Fruit fly (Drosophila melanogaster) whole organism, embryonic: ENCODE measurements around the gene CG33489.
A peak's percentile ranks its signal among the peaks of the same experiment; 100 is the strongest.

ENCODE experiments used
- Aef1 ChIP-seq: fragments of 200-800 bp; sonication (Bioruptor generic); IDR thresholded peaks from 3 replicates; pipeline ENCODE4 v1.3.6; 2022; ENCODE audit warnings: missing biosample characterization, missing genetic modification characterization
- BEAF-32 ChIP-seq: fragments of 200-800 bp; sonication (Bioruptor generic); optimal IDR thresholded peaks from 3 replicates; lab custom pipeline; 2017; ENCODE audit warnings: missing biosample characterization, missing genetic modification characterization, mild to moderate bottlenecking, moderate library complexity, missing genetic modification reagents
- C15 ChIP-seq: fragments of 200-800 bp; sonication (Bioruptor generic); IDR thresholded peaks from 3 replicates; pipeline ENCODE4 v1.3.6; 2022; ENCODE audit warnings: missing biosample characterization, missing genetic modification characterization
- CG10462 ChIP-seq: fragments of 200-800 bp; sonication (Bioruptor generic); optimal IDR thresholded peaks from 2 replicates; lab custom pipeline; 2016; ENCODE audit warnings: missing biosample characterization, missing genetic modification characterization
- CG10654 ChIP-seq: fragments of 200-800 bp; sonication (Bioruptor generic); optimal IDR thresholded peaks from 2 replicates; lab custom pipeline; 2016; ENCODE audit warnings: missing biosample characterization, missing genetic modification characterization
- CG12071 ChIP-seq: fragments of 200-800 bp; sonication (Bioruptor generic); optimal IDR thresholded peaks from 3 replicates; lab custom pipeline; 2018; ENCODE audit warnings: missing biosample characterization, mild to moderate bottlenecking, missing genetic modification characterization
- CG12942 ChIP-seq: fragments of 200-800 bp; sonication (Bioruptor generic); optimal IDR thresholded peaks from 3 replicates; lab custom pipeline; 2016; ENCODE audit warnings: missing biosample characterization, missing genetic modification characterization
- CG15011 ChIP-seq: fragments of 200-800 bp; sonication (Bioruptor generic); optimal IDR thresholded peaks from 3 replicates; lab custom pipeline; 2018; ENCODE audit warnings: missing biosample characterization, mild to moderate bottlenecking, missing genetic modification characterization
- CG17612 ChIP-seq: fragments of 200-800 bp; sonication (Bioruptor generic); IDR thresholded peaks from 2 replicates; pipeline ENCODE4 v1.3.6; 2022; ENCODE audit warnings: missing biosample characterization, missing genetic modification characterization
- CG17912 ChIP-seq: fragments of 200-800 bp; sonication (Bioruptor generic); optimal IDR thresholded peaks from 2 replicates; lab custom pipeline; 2018; ENCODE audit warnings: missing biosample characterization, mild to moderate bottlenecking, missing genetic modification characterization
- CG2889 ChIP-seq: fragments of 200-800 bp; sonication (Bioruptor generic); IDR thresholded peaks from 3 replicates; pipeline ENCODE4 v1.3.6; 2022; ENCODE audit warnings: missing biosample characterization, missing genetic modification characterization
- CG3065 ChIP-seq: fragments of 200-800 bp; sonication (Bioruptor generic); optimal IDR thresholded peaks from 2 replicates; lab custom pipeline; 2016; ENCODE audit warnings: missing biosample characterization, missing genetic modification characterization
- CG5953 ChIP-seq: fragments of 200-800 bp; sonication (Bioruptor generic); IDR thresholded peaks from 2 replicates; pipeline ENCODE4 v1.3.6; 2022; ENCODE audit warnings: missing biosample characterization, missing genetic modification characterization
- CG6765 ChIP-seq: fragments of 200-800 bp; sonication (Bioruptor generic); optimal IDR thresholded peaks from 3 replicates; lab custom pipeline; 2017; ENCODE audit warnings: missing biosample characterization, mild to moderate bottlenecking, missing genetic modification characterization
- CG7839 ChIP-seq: fragments of 200-800 bp; sonication (Bioruptor generic); optimal IDR thresholded peaks from 3 replicates; lab custom pipeline; 2018; ENCODE audit warnings: missing biosample characterization, mild to moderate bottlenecking, missing genetic modification characterization, moderate library complexity
- CG7963 ChIP-seq: fragments of 200-800 bp; sonication (Bioruptor generic); IDR thresholded peaks from 3 replicates; pipeline ENCODE4 v1.3.6; 2022; ENCODE audit warnings: missing biosample characterization, missing genetic modification characterization; ENCODE audit not compliant: partially characterized antibody
- CG8478 ChIP-seq: fragments of >200 bp; optimal IDR thresholded peaks from 2 replicates; lab custom pipeline; 2018
- CG8765 ChIP-seq: fragments of 200-800 bp; sonication (Bioruptor generic); IDR thresholded peaks from 2 replicates; pipeline ENCODE4 v1.3.6; 2022; ENCODE audit warnings: missing biosample characterization, missing genetic modification characterization
- CG8944 ChIP-seq: fragments of 200-800 bp; sonication (Bioruptor generic); optimal IDR thresholded peaks from 3 replicates; lab custom pipeline; 2016; ENCODE audit warnings: missing biosample characterization, missing genetic modification characterization
- CG9437 ChIP-seq: fragments of 200-800 bp; sonication (Bioruptor generic); optimal IDR thresholded peaks from 2 replicates; lab custom pipeline; 2018; ENCODE audit warnings: missing biosample characterization, mild to moderate bottlenecking, missing genetic modification characterization
- CTCF ChIP-seq: fragments of 200-800 bp; sonication (Bioruptor generic); optimal IDR thresholded peaks from 2 replicates; lab custom pipeline; 2017; ENCODE audit warnings: missing biosample characterization, mild to moderate bottlenecking, missing genetic modification characterization, moderate library complexity
- CkIIα-i1 ChIP-seq: fragments of 200-800 bp; sonication (Bioruptor generic); IDR thresholded peaks from 2 replicates; pipeline ENCODE4 v1.3.6; 2022; ENCODE audit warnings: missing biosample characterization, missing genetic modification characterization
- CoRest ChIP-seq: fragments of 200-800 bp; sonication (Bioruptor generic); optimal IDR thresholded peaks from 3 replicates; lab custom pipeline; 2018; ENCODE audit warnings: missing biosample characterization, mild to moderate bottlenecking, missing genetic modification characterization, moderate library complexity
- Ets97D ChIP-seq: fragments of 200-800 bp; sonication (Bioruptor generic); optimal IDR thresholded peaks from 3 replicates; lab custom pipeline; 2016; ENCODE audit warnings: missing biosample characterization, missing genetic modification characterization
- HLHmδ ChIP-seq: fragments of 200-800 bp; sonication (Bioruptor generic); optimal IDR thresholded peaks from 2 replicates; lab custom pipeline; 2018; ENCODE audit warnings: missing biosample characterization, mild to moderate bottlenecking, missing genetic modification characterization, moderate library complexity
- HmgZ ChIP-seq: fragments of 200-800 bp; sonication (Bioruptor generic); optimal IDR thresholded peaks from 2 replicates; lab custom pipeline; 2018; ENCODE audit warnings: missing biosample characterization, mild to moderate bottlenecking, missing genetic modification characterization
- Nf-YA ChIP-seq: fragments of 200-800 bp; sonication (Bioruptor generic); IDR thresholded peaks from 2 replicates; pipeline ENCODE4 v1.3.6; 2022; ENCODE audit warnings: missing biosample characterization, missing genetic modification characterization
- Nf-YB ChIP-seq: fragments of 200-800 bp; sonication (Bioruptor generic); optimal IDR thresholded peaks from 3 replicates; lab custom pipeline; 2019; ENCODE audit warnings: missing biosample characterization, mild to moderate bottlenecking, missing genetic modification characterization, moderate library complexity
- Ravus ChIP-seq: fragments of 200-800 bp; sonication (Bioruptor generic); IDR thresholded peaks from 2 replicates; pipeline ENCODE4 v1.3.6; 2022; ENCODE audit warnings: missing biosample characterization, missing genetic modification characterization
- bsh ChIP-seq, 2 experiments: fragments of 200-800 bp; sonication (Bioruptor generic); optimal IDR thresholded peaks; 2 replicates each; lab custom pipeline; 2017 to 2018; ENCODE audit warnings: mild to moderate bottlenecking in 2 of 2, missing biosample characterization in 2 of 2, missing genetic modification characterization in 2 of 2, moderate library complexity in 1 of 2
- ci ChIP-seq: fragments of 200-800 bp; sonication (Bioruptor generic); IDR thresholded peaks from 3 replicates; pipeline ENCODE4 v1.3.6; 2022; ENCODE audit warnings: missing biosample characterization, missing genetic modification characterization
- hb ChIP-seq: fragments of 200-800 bp; sonication (Bioruptor generic); IDR thresholded peaks from 3 replicates; pipeline ENCODE4 v1.3.6; 2022; ENCODE audit warnings: missing biosample characterization, missing genetic modification characterization; ENCODE audit not compliant: partially characterized antibody
- nom ChIP-seq: fragments of 200-800 bp; sonication (Bioruptor generic); optimal IDR thresholded peaks from 2 replicates; lab custom pipeline; 2017; ENCODE audit warnings: missing biosample characterization, missing genetic modification characterization, mild to moderate bottlenecking, moderate library complexity, missing genetic modification reagents
- org-1 ChIP-seq: fragments of 200-800 bp; sonication (Bioruptor generic); optimal IDR thresholded peaks from 2 replicates; lab custom pipeline; 2017; ENCODE audit warnings: missing biosample characterization, missing genetic modification characterization
- pfk ChIP-seq: fragments of 200-800 bp; sonication (Bioruptor generic); optimal IDR thresholded peaks from 2 replicates; lab custom pipeline; 2018; ENCODE audit warnings: missing biosample characterization, mild to moderate bottlenecking, missing genetic modification characterization, moderate library complexity
- ranshi ChIP-seq: fragments of 200-800 bp; sonication (Bioruptor generic); IDR thresholded peaks from 2 replicates; pipeline ENCODE4 v1.3.6; 2022; ENCODE audit warnings: missing biosample characterization, missing genetic modification characterization
- salm ChIP-seq: fragments of 200-800 bp; sonication (Bioruptor generic); optimal IDR thresholded peaks from 2 replicates; lab custom pipeline; 2018; ENCODE audit warnings: missing biosample characterization, mild to moderate bottlenecking, missing genetic modification characterization
- sd ChIP-seq: fragments of 200-800 bp; sonication (Bioruptor generic); optimal IDR thresholded peaks from 3 replicates; lab custom pipeline; 2018; ENCODE audit warnings: missing biosample characterization, mild to moderate bottlenecking, missing genetic modification characterization, moderate library complexity
- sim ChIP-seq: fragments of 200-800 bp; sonication (Bioruptor generic); IDR thresholded peaks from 2 replicates; pipeline ENCODE4 v1.3.6; 2022; ENCODE audit warnings: missing biosample characterization, missing genetic modification characterization
- sima ChIP-seq: fragments of 200-800 bp; sonication (Bioruptor generic); optimal IDR thresholded peaks from 2 replicates; lab custom pipeline; 2016; ENCODE audit warnings: missing biosample characterization, missing genetic modification characterization
- sisA ChIP-seq: fragments of 200-800 bp; sonication (Bioruptor generic); IDR thresholded peaks from 2 replicates; pipeline ENCODE4 v1.3.6; 2022; ENCODE audit warnings: missing biosample characterization, missing genetic modification characterization
- stc ChIP-seq: fragments of 200-800 bp; sonication (Bioruptor generic); IDR thresholded peaks from 2 replicates; pipeline ENCODE4 v1.3.6; 2022; ENCODE audit warnings: missing biosample characterization, missing genetic modification characterization
- tgo ChIP-seq: fragments of 200-800 bp; sonication (Bioruptor generic); IDR thresholded peaks from 3 replicates; pipeline ENCODE4 v1.3.6; 2022; ENCODE audit warnings: missing biosample characterization, missing genetic modification characterization
- unc-4 ChIP-seq: fragments of 200-800 bp; sonication (Bioruptor generic); IDR thresholded peaks from 2 replicates; pipeline ENCODE4 v1.3.6; 2022; ENCODE audit warnings: missing biosample characterization, missing genetic modification characterization; ENCODE audit not compliant: partially characterized antibody
- z ChIP-seq: fragments of 200-800 bp; sonication (Bioruptor generic); IDR thresholded peaks from 3 replicates; pipeline ENCODE4 v1.3.6; 2022; ENCODE audit warnings: missing biosample characterization, missing genetic modification characterization
- zf30C ChIP-seq: fragments of 200-800 bp; sonication (Bioruptor generic); optimal IDR thresholded peaks from 3 replicates; lab custom pipeline; 2018; ENCODE audit warnings: missing biosample characterization, mild to moderate bottlenecking, missing genetic modification characterization

CG33489 gene

DNA sequence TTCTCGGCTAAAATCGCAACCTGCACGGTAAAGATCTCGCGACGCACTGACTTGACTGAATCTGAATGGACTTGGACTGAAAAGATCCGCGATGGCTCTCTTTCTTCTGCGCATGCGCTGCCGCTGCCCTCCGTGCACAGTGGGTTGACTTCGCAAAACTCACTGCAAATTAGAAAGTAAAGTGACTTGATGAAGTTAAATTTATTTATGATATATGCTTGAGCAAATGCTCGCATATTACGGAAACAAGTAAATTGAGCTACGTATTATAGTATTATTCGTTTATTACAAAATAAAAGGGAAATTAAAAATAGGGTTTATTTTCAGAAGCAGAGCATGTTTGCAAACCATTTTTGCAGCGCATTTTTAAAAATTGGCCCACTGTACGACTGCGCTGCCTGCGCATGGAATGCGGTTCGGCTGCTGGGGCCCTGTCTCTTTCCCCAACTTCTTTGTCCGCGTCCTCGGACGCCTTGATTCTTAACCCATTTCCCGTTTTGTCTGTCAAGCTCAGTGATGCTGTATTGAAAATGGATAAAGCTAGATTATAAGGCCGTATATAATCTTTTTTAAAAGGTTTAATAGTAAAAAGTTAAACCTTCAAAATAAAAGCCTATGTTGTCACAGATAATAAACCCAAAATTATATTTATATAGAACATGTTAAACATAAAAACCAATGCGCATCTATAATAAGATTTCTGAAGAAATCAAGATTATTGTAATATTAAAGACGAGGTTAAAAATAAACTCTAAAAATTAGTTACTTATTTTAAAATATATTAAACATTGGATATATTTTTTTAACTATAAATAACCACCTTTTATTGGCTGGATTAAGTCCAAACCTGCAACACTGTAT, 11.1 kb upstream of the CG33489 start, which contains the start of gene rt (continued):
- TF ChIP-seq CG8944 (no peak), CG8478 (lab: Kevin White, UChicago) (no peak), sima (GFP tag; lab: Kevin White, UChicago) (no peak), ci (GFP tag; lab: Robert Waterston, UW) (no peak), sisA (peak; percentile 63), unc-4 (no peak), CoRest (tag; lab: Kevin White, UChicago) (peak; percentile 70), CkIIα-i1 (GFP tag; lab: Robert Waterston, UW) (no peak), CG9437 (GFP tag; lab: Kevin White, UChicago) (peak; percentile 21), Nf-YB (GFP tag; lab: Kevin White, UChicago) (peak; percentile 29), salm (tag; lab: Kevin White, UChicago) (peak; percentile 29), hb (GFP tag; lab: Robert Waterston, UW) (no peak), CG2889 (no peak), Ravus (GFP tag; lab: Robert Waterston, UW) (no peak), bsh (GFP tag; optimal IDR thresholded peaks at IDR 0.05; lab: Kevin White, UChicago) (peak; percentile 52 to 77), CG7963 (GFP tag; lab: Robert Waterston, UW) (no peak), CG6765 (GFP tag; lab: Kevin White, UChicago) (no peak), CG12071 (GFP tag; lab: Kevin White, UChicago) (peak; percentile 14), CG7839 (tag; lab: Kevin White, UChicago) (peak; percentile 65), CG10654 (GFP tag; lab: Kevin White, UChicago) (peak; percentile 4), tgo (GFP tag; lab: Robert Waterston, UW) (no peak), HLHmδ (GFP tag; lab: Kevin White, UChicago) (no peak), CG5953 (GFP tag; lab: Robert Waterston, UW) (peak; percentile 37; the same call in 1 of the 2 replicates), nom (no peak), z (GFP tag; lab: Robert Waterston, UW) (no peak), sim (GFP tag; lab: Robert Waterston, UW) (no peak; the same call in 1 of the 2 replicates), CG3065 (GFP tag; lab: Kevin White, UChicago) (no peak), stc (GFP tag; lab: Robert Waterston, UW) (0 out of 2 replicates have a peak, but pooled peaks have one; percentile 24), CG15011 (GFP tag; lab: Kevin White, UChicago) (peak; percentile 27), sd (tag; lab: Kevin White, UChicago) (peak; percentile 90), HmgZ (tag; lab: Kevin White, UChicago) (no peak), CTCF (GFP tag; lab: Kevin White, UChicago) (no peak), org-1 (GFP tag; lab: Kevin White, UChicago) (peak; percentile 46), CG8765 (GFP tag; lab: Robert Waterston, UW) (no peak), zf30C (GFP tag; lab: Kevin White, UChicago) (no peak), Nf-YA (GFP tag; lab: Robert Waterston, UW) (peak; percentile 58; the same call in 1 of the 2 replicates), ranshi (GFP tag; lab: Robert Waterston, UW) (no peak; the same call in 1 of the 2 replicates), CG17912 (GFP tag; lab: Kevin White, UChicago) (no peak), BEAF-32 (no peak), CG10462 (no peak), C15 (GFP tag; lab: Robert Waterston, UW) (no peak), pfk (no peak), Aef1 (GFP tag; lab: Robert Waterston, UW) (no peak), CG17612 (GFP tag; lab: Robert Waterston, UW) (no peak), CG12942 (GFP tag; lab: Kevin White, UChicago) (no peak), Ets97D (no peak)
